Worm (Caenorhabditis elegans): ENCODE data around the gene F54G2.1.

ce11 chrX:2613077-2613476 lies 51.1 kb downstream of the F54G2.1 start:
- peak; percentile 45 for TF ChIP-seq W03F9.2 (tag; optimal IDR thresholded peaks at IDR 0.05)
- peak; percentile 56 for TF ChIP-seq him-1 (tag; optimal IDR thresholded peaks at IDR 0.05)
